Worm (Caenorhabditis elegans) whole organism, young adult: ENCODE measurements around the gene sri-30.

ENCODE experiments used
- F52B5.7 ChIP-seq: sonication (generic microtip); optimal IDR thresholded peaks from 2 replicates; lab custom pipeline; 2016; ENCODE audit warnings: mild to moderate bottlenecking, missing genetic modification characterization, missing compliant biosample characterization
- T07F8.4 ChIP-seq: sonication (generic microtip); optimal IDR thresholded peaks from 2 replicates; lab custom pipeline; 2016; ENCODE audit warnings: mild to moderate bottlenecking, missing genetic modification characterization, moderate library complexity, missing compliant biosample characterization
- Y53F4B.3 ChIP-seq: fragments of 200-800 bp; sonication (Bioruptor generic); IDR thresholded peaks from 2 replicates; pipeline ENCODE4 v1.3.6; 2022; ENCODE audit warnings: missing genetic modification reagents, missing genetic modification characterization, missing compliant biosample characterization
- Y67H2A.10 ChIP-seq: fragments of 200-800 bp; sonication (Bioruptor generic); conservative IDR thresholded peaks from 2 replicates; pipeline ENCODE4 v1.3.6; 2022; ENCODE audit warnings: missing genetic modification reagents, missing genetic modification characterization, missing compliant biosample characterization
- ama-1 ChIP-seq, 3 experiments: fragments of 150-350 bp in 1 of 3; sonication (generic microtip) in 2 of 3; optimal IDR thresholded peaks; 2 replicates each; lab custom pipeline; 2014 to 2018; ENCODE audit warnings: missing biosample characterization in 2 of 3, missing genetic modification characterization in 2 of 3, missing genetic modification reagents in 2 of 3
- aptf-3 ChIP-seq: fragments of 200-800 bp; sonication (Bioruptor generic); IDR thresholded peaks from 2 replicates; pipeline ENCODE4 v1.3.6; 2022; ENCODE audit warnings: missing genetic modification characterization, missing compliant biosample characterization
- atf-7 ChIP-seq: sonication (generic microtip); optimal IDR thresholded peaks from 2 replicates; lab custom pipeline; 2017; ENCODE audit warnings: mild to moderate bottlenecking, missing genetic modification characterization, missing compliant biosample characterization
- attf-5 ChIP-seq: fragments of 200-800 bp; sonication (Bioruptor generic); optimal IDR thresholded peaks from 2 replicates; lab custom pipeline; 2018; ENCODE audit warnings: mild to moderate bottlenecking, missing genetic modification characterization, missing compliant biosample characterization
- bed-2 ChIP-seq: fragments of 200-800 bp; sonication (Bioruptor generic); IDR thresholded peaks from 2 replicates; pipeline ENCODE4 v1.3.6; 2022; ENCODE audit warnings: missing genetic modification reagents, missing genetic modification characterization, missing compliant biosample characterization
- cebp-1 ChIP-seq, 2 experiments: fragments of 200-800 bp in 1 of 2; sonication (Bioruptor generic) in 1 of 2; sonication (generic microtip) in 1 of 2; IDR thresholded peaks in 1 of 2; optimal IDR thresholded peaks in 1 of 2; 2 replicates each; pipeline versions ENCODE4 v1.3.6 to Lab custom; 2017 to 2022; ENCODE audit warnings: missing compliant biosample characterization in 2 of 2, missing genetic modification characterization in 2 of 2, mild to moderate bottlenecking in 1 of 2, missing genetic modification reagents in 1 of 2, moderate library complexity in 1 of 2
- cebp-2 ChIP-seq: fragments of 200-800 bp; sonication (Bioruptor generic); IDR thresholded peaks from 2 replicates; pipeline ENCODE4 v1.3.6; 2022; ENCODE audit warnings: missing genetic modification characterization, missing compliant biosample characterization
- ceh-100 ChIP-seq: fragments of 200-800 bp; sonication (Bioruptor generic); IDR thresholded peaks from 2 replicates; pipeline ENCODE4 v1.3.6; 2022; ENCODE audit warnings: missing genetic modification reagents, missing genetic modification characterization, missing compliant biosample characterization
- ceh-27 ChIP-seq: fragments of 200-800 bp; sonication (Bioruptor generic); optimal IDR thresholded peaks from 2 replicates; lab custom pipeline; 2018; ENCODE audit warnings: mild to moderate bottlenecking, missing genetic modification characterization, moderate library complexity, missing compliant biosample characterization
- egl-44 ChIP-seq: fragments of 200-800 bp; sonication (Bioruptor generic); IDR thresholded peaks from 2 replicates; pipeline ENCODE4 v1.3.6; 2022; ENCODE audit warnings: missing genetic modification reagents, missing genetic modification characterization, missing compliant biosample characterization
- hlh-26 ChIP-seq: fragments of 200-800 bp; sonication (Bioruptor generic); conservative IDR thresholded peaks from 2 replicates; pipeline ENCODE4 v1.3.6; 2022; ENCODE audit warnings: missing genetic modification reagents, missing genetic modification characterization, missing compliant biosample characterization
- lsl-1 ChIP-seq: fragments of 200-800 bp; sonication (Bioruptor generic); optimal IDR thresholded peaks from 2 replicates; lab custom pipeline; 2018; ENCODE audit warnings: mild to moderate bottlenecking, missing genetic modification characterization, moderate library complexity, missing compliant biosample characterization
- mcd-1 ChIP-seq: fragments of 200-800 bp; sonication (Bioruptor generic); IDR thresholded peaks from 2 replicates; pipeline ENCODE4 v1.3.6; 2022; ENCODE audit warnings: missing genetic modification reagents, missing genetic modification characterization, missing compliant biosample characterization
- nfya-1 ChIP-seq: sonication (generic microtip); optimal IDR thresholded peaks from 2 replicates; lab custom pipeline; 2017; ENCODE audit warnings: antibody characterized with exemption, missing compliant biosample characterization, missing genetic modification characterization, borderline replicate concordance; ENCODE audit not compliant: insufficient read depth
- nfya-2 ChIP-seq: fragments of 200-800 bp; sonication (Bioruptor generic); IDR thresholded peaks from 2 replicates; pipeline ENCODE4 v1.3.6; 2022; ENCODE audit warnings: missing genetic modification reagents, missing genetic modification characterization, missing compliant biosample characterization
- nhr-120 ChIP-seq: fragments of 200-800 bp; sonication (Bioruptor generic); IDR thresholded peaks from 2 replicates; pipeline ENCODE4 v1.3.6; 2022; ENCODE audit warnings: missing genetic modification characterization, missing compliant biosample characterization
- nhr-179 ChIP-seq: sonication (generic microtip); optimal IDR thresholded peaks from 2 replicates; lab custom pipeline; 2016; ENCODE audit warnings: mild to moderate bottlenecking, missing genetic modification characterization, missing compliant biosample characterization
- nhr-80 ChIP-seq: sonication (generic microtip); optimal IDR thresholded peaks from 2 replicates; lab custom pipeline; 2016; ENCODE audit warnings: missing genetic modification characterization, missing compliant biosample characterization
- nhr-90 ChIP-seq: sonication (generic microtip); optimal IDR thresholded peaks from 2 replicates; lab custom pipeline; 2016; ENCODE audit warnings: missing genotype, mild to moderate bottlenecking, missing genetic modification characterization, missing compliant biosample characterization
- rcor-1 ChIP-seq: fragments of 200-800 bp; sonication (Bioruptor generic); IDR thresholded peaks from 2 replicates; pipeline ENCODE4 v1.3.6; 2022; ENCODE audit warnings: missing genetic modification reagents, missing genetic modification characterization, missing compliant biosample characterization
- sdz-38 ChIP-seq: sonication (generic microtip); optimal IDR thresholded peaks from 2 replicates; lab custom pipeline; 2016; ENCODE audit warnings: missing genotype, missing genetic modification characterization, missing compliant biosample characterization
- sea-2 ChIP-seq: fragments of 200-800 bp; sonication (Bioruptor generic); IDR thresholded peaks from 2 replicates; pipeline ENCODE4 v1.3.6; 2022; ENCODE audit warnings: missing genetic modification characterization, missing compliant biosample characterization
- snpc-1.3 ChIP-seq: sonication (generic microtip); optimal IDR thresholded peaks from 2 replicates; lab custom pipeline; 2017; ENCODE audit warnings: missing genetic modification characterization, mild to moderate bottlenecking, missing compliant biosample characterization, antibody characterized with exemption, moderate library complexity, missing genotype, missing genetic modification reagents; ENCODE audit not compliant: insufficient read depth
- snpc-3.4 ChIP-seq: sonication (generic microtip); optimal IDR thresholded peaks from 2 replicates; lab custom pipeline; 2017; ENCODE audit warnings: missing genetic modification characterization, mild to moderate bottlenecking, missing compliant biosample characterization, antibody characterized with exemption, moderate library complexity, missing genotype, missing genetic modification reagents
- snpc-4 ChIP-seq, 5 experiments: fragments of 150-350 bp in 1 of 5; sonication (generic microtip) in 4 of 5; optimal IDR thresholded peaks; 2 replicates each; lab custom pipeline; 2014 to 2018; ENCODE audit warnings: missing genetic modification characterization in 5 of 5, missing biosample characterization in 3 of 5, antibody characterized with exemption in 2 of 5, mild to moderate bottlenecking in 2 of 5, missing compliant biosample characterization in 2 of 5, missing genotype in 2 of 5, moderate library complexity in 2 of 5, missing genetic modification reagents in 1 of 5
- sptf-2 ChIP-seq: fragments of 200-800 bp; sonication (Bioruptor generic); optimal IDR thresholded peaks from 2 replicates; lab custom pipeline; 2018; ENCODE audit warnings: mild to moderate bottlenecking, missing genetic modification characterization, missing compliant biosample characterization
- unc-130 ChIP-seq: sonication (generic microtip); optimal IDR thresholded peaks from 2 replicates; lab custom pipeline; 2016; ENCODE audit warnings: missing genetic modification reagents, missing genetic modification characterization, missing compliant biosample characterization
- unc-62 ChIP-seq: fragments of 150-350 bp; optimal IDR thresholded peaks from 2 replicates; lab custom pipeline; 2014; ENCODE audit warnings: missing biosample characterization, missing genetic modification reagents, missing genetic modification characterization
- zim-3 ChIP-seq: sonication (generic microtip); optimal IDR thresholded peaks from 2 replicates; lab custom pipeline; 2017; ENCODE audit warnings: mild to moderate bottlenecking, missing genetic modification characterization, moderate library complexity, missing compliant biosample characterization
- ztf-25 ChIP-seq: fragments of 200-800 bp; sonication (Bioruptor generic); IDR thresholded peaks from 2 replicates; pipeline ENCODE4 v1.3.6; 2022; ENCODE audit warnings: missing genetic modification reagents, missing genetic modification characterization, missing compliant biosample characterization

The sri-30 gene

ce11 chrII:3024655-3025054, 21.3 kb upstream of the sri-30 start:
- no peak for TF ChIP-seq attf-5 (GFP tag; lab: Kevin White, UChicago)
- no peak for TF ChIP-seq sdz-38 (tag; lab: Kevin White, UChicago)
- TF ChIP-seq unc-62 (GFP tag; lab: Kevin White, UChicago) = no peak
- no peak for TF ChIP-seq unc-130 (GFP tag; lab: Kevin White, UChicago)
- no peak for TF ChIP-seq bed-2 (GFP tag; lab: Robert Waterston, UW)
- no peak for TF ChIP-seq Y53F4B.3 (GFP tag; lab: Robert Waterston, UW)
- TF ChIP-seq ama-1 (optimal IDR thresholded peaks at IDR 0.05; lab: Kevin White, UChicago) = no peak
- TF ChIP-seq ama-1 (GFP tag; optimal IDR thresholded peaks at IDR 0.05; lab: Kevin White, UChicago) = no peak
- no peak for TF ChIP-seq rcor-1 (GFP tag; lab: Robert Waterston, UW)
- no peak for TF ChIP-seq Y67H2A.10 (GFP tag; lab: Robert Waterston, UW)
- no peak for TF ChIP-seq nhr-90 (tag; lab: Kevin White, UChicago)
- no peak for TF ChIP-seq ztf-25 (GFP tag; lab: Robert Waterston, UW)
- no peak for TF ChIP-seq lsl-1 (GFP tag; lab: Kevin White, UChicago)
- no peak for TF ChIP-seq cebp-2 (GFP tag; lab: Robert Waterston, UW)
- TF ChIP-seq nfya-1 (tag; lab: Kevin White, UChicago) = no peak
- TF ChIP-seq nhr-120 (GFP tag; lab: Robert Waterston, UW) = no peak
- no peak for TF ChIP-seq cebp-1 (GFP tag; IDR thresholded peaks at IDR 0.05; lab: Robert Waterston, UW)
- TF ChIP-seq cebp-1 (tag; optimal IDR thresholded peaks at IDR 0.05; lab: Kevin White, UChicago) = no peak
- no peak for TF ChIP-seq hlh-26
- no peak for TF ChIP-seq nhr-80 (tag; lab: Kevin White, UChicago)
- TF ChIP-seq T07F8.4 (tag; lab: Kevin White, UChicago) = no peak
- TF ChIP-seq zim-3 = no peak
- TF ChIP-seq, all 124 proteins: peak for 0

ce11 chrII:3028264-3028663, 17.7 kb upstream of the sri-30 start:
- TF ChIP-seq mcd-1 (GFP tag; lab: Robert Waterston, UW) = no peak
- no peak for TF ChIP-seq sptf-2 (GFP tag; lab: Kevin White, UChicago)
- no peak for TF ChIP-seq atf-7 (tag; lab: Kevin White, UChicago)
- no peak for TF ChIP-seq nfya-2
- TF ChIP-seq aptf-3 (GFP tag; lab: Robert Waterston, UW) = no peak
- no peak for TF ChIP-seq snpc-1.3 (tag; lab: Kevin White, UChicago)
- no peak for TF ChIP-seq snpc-3.4 (tag; lab: Kevin White, UChicago)
- no peak for TF ChIP-seq ztf-25 (GFP tag; lab: Robert Waterston, UW)
- no peak for TF ChIP-seq F52B5.7 (tag; lab: Kevin White, UChicago)
- no peak for TF ChIP-seq ceh-27
- TF ChIP-seq, all 124 proteins: peak for 0

- TF ChIP-seq egl-44 = no peak
- TF ChIP-seq ceh-100 (GFP tag; lab: Robert Waterston, UW) = no peak
- TF ChIP-seq nhr-179 = no peak
- no peak for TF ChIP-seq sea-2 (GFP tag; lab: Robert Waterston, UW)
- no peak for TF ChIP-seq snpc-4 (GFP tag; optimal IDR thresholded peaks at IDR 0.05; lab: Kevin White, UChicago)
- no peak for TF ChIP-seq snpc-4 (tag; optimal IDR thresholded peaks at IDR 0.05; lab: Kevin White, UChicago)
- TF ChIP-seq bed-2 (GFP tag; lab: Robert Waterston, UW) = no peak
- no peak for TF ChIP-seq ceh-27
These were observed 15.6 kb upstream of the sri-30 start for ce11 chrII:3030416-3030815.
